Worm (Caenorhabditis elegans): ENCODE measurements around the gene nbs-1.

- TF ChIP-seq ztf-29 (GFP tag; IDR thresholded peaks at IDR 0.05) (no peak), ztf-23 (GFP tag; IDR thresholded peaks at IDR 0.05) (no peak), flt-1 (GFP tag; IDR thresholded peaks at IDR 0.05) (no peak), med-1 (GFP tag; optimal IDR thresholded peaks at IDR 0.05; ENCODE audit: insufficient read depth) (no peak), klf-2 (GFP tag; conservative IDR thresholded peaks at IDR 0.05) (no peak), tab-1 (GFP tag; IDR thresholded peaks at IDR 0.05) (no peak)
Measured at ce11 chrII:11132542-11132941, 36.3 kb upstream of the nbs-1 start, which contains the start of gene F40F8.11.

Measured in whole organism, midembryonic.